2 fruit fly cellular contexts compared by ENCODE assay signal in the genomic region with DNA sequence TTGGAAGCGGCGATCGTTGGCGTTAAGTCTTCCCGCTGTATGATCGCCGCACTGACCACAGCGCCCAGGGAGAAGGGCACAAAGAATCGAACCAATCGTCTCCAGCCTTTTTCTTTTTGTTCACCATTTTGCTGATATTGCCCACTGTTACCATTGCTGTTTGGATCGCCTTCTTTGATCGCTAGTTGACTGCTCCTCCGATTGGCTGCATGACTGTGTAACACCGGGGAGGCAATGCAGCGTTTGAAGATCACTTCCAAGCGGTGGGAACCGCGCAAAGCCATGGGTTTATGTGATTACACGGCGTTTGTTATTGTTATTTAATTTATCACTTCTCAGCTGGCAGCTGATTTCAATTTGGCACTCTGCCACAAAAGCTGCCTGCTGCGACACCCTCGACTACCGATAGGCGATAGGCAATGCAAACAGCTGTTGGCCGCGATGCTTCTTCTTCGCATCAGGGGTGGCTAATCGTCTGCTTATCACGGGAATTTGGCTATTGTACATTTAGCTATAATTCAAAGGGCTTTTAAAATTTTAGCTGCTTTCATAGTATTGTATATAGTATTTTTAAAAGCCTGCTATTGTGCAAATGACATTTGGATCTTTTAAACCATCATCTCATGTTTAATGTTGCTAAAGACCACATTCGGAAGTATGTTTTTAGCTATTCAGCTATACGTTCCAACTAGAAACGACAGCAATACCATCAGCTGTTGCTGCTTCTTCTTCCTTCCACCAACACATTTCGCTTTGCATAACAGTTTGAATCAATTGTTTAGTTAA.
A peak's percentile ranks its signal among the peaks of the same experiment; 100 is the strongest.
TF ChIP-seq lines count a peak whose summit lies in the region.

A gene (minus strand): TSS at position 590 of the 786 bp plus-strand sequence.
A gene (plus strand): TSS at position 716 of the 786 bp plus-strand sequence.

TF ChIP-seq in whole organism, embryonic, 481 proteins besides CTCF, POLR2A, EP300 and RAD21 (continued from another document and continues in another):
- TF ChIP-seq CG3726 (GFP tag; IDR thresholded peaks at IDR 0.05; lab: Robert Waterston, UW) (0 out of 3 replicates have a peak, but pooled peaks have one; percentile 10), CG14860 (GFP tag; IDR thresholded peaks at IDR 0.05; lab: Robert Waterston, UW; ENCODE audit: partially characterized antibody) (0 out of 3 replicates have a peak, but pooled peaks have one; percentile 27), CG15601 (tag; optimal IDR thresholded peaks at IDR 0.05; lab: Kevin White, UChicago) (peak; percentile 93), Taf1 (GFP tag; IDR thresholded peaks at IDR 0.05; lab: Robert Waterston, UW) (peak; percentile 22; the same call in 1 of the 2 replicates), eve (GFP tag; optimal IDR thresholded peaks at IDR 0.05; lab: Kevin White, UChicago) (no peak), abd-A (tag; optimal IDR thresholded peaks at IDR 0.05; lab: Kevin White, UChicago) (no peak), CG33213 (GFP tag; optimal IDR thresholded peaks at IDR 0.05; lab: Kevin White, UChicago) (peak; percentile 18), caup (GFP tag; optimal IDR thresholded peaks at IDR 0.05; lab: Kevin White, UChicago; ENCODE audit: severe bottlenecking) (peak; percentile 39), corto (GFP tag; optimal IDR thresholded peaks at IDR 0.05; lab: Kevin White, UChicago) (no peak), ase (GFP tag; IDR thresholded peaks at IDR 0.05; lab: Robert Waterston, UW) (0 out of 3 replicates have a peak, but pooled peaks have one; percentile 10), Atf3 (GFP tag; optimal IDR thresholded peaks at IDR 0.05; lab: Kevin White, UChicago) (no peak), Atf-2 (GFP tag; optimal IDR thresholded peaks at IDR 0.05; lab: Kevin White, UChicago) (peak; percentile 4), Dek (tag; optimal IDR thresholded peaks at IDR 0.05; lab: Kevin White, UChicago) (peak; percentile 46), HLH54F (GFP tag; optimal IDR thresholded peaks at IDR 0.05; lab: Kevin White, UChicago) (peak; percentile 77), cwo (GFP tag; optimal IDR thresholded peaks at IDR 0.05; lab: Kevin White, UChicago) (no peak), CG11695 (GFP tag; IDR thresholded peaks at IDR 0.05; lab: Robert Waterston, UW) (no peak), Hand (GFP tag; optimal IDR thresholded peaks at IDR 0.05; lab: Kevin White, UChicago) (no peak), en (GFP tag; optimal IDR thresholded peaks at IDR 0.05; lab: Kevin White, UChicago) (no peak), CG12942 (GFP tag; optimal IDR thresholded peaks at IDR 0.05; lab: Kevin White, UChicago) (no peak), sr (GFP tag; IDR thresholded peaks at IDR 0.05; lab: Robert Waterston, UW) (no peak), CG2875 (GFP tag; optimal IDR thresholded peaks at IDR 0.05; lab: Kevin White, UChicago) (peak; percentile 5), CG31441 (GFP tag; IDR thresholded peaks at IDR 0.05; lab: Robert Waterston, UW) (no peak), Hr51 (GFP tag; optimal IDR thresholded peaks at IDR 0.05; lab: Kevin White, UChicago) (peak in 1 of 2 experiments; percentile 79), CG6654 (GFP tag; optimal IDR thresholded peaks at IDR 0.05; lab: Kevin White, UChicago) (no peak), Optix (GFP tag; IDR thresholded peaks at IDR 0.05; lab: Robert Waterston, UW) (no peak), Poxn (GFP tag; IDR thresholded peaks at IDR 0.05; lab: Robert Waterston, UW) (no peak), Dip3 (GFP tag; optimal IDR thresholded peaks at IDR 0.05; lab: Kevin White, UChicago) (peak; percentile 41), CG34422 (GFP tag; IDR thresholded peaks at IDR 0.05; lab: Robert Waterston, UW) (0 out of 3 replicates have a peak, but pooled peaks have one; percentile 21), CG15514 (GFP tag; optimal IDR thresholded peaks at IDR 0.05; lab: Kevin White, UChicago) (peak; percentile 67), CG15269 (tag; optimal IDR thresholded peaks at IDR 0.05; lab: Kevin White, UChicago) (no peak), CG2199 (GFP tag; IDR thresholded peaks at IDR 0.05; lab: Robert Waterston, UW) (0 out of 3 replicates have a peak, but pooled peaks have one; percentile 32), CG17359 (tag; optimal IDR thresholded peaks at IDR 0.05; lab: Kevin White, UChicago) (peak; percentile 42), sna (GFP tag; IDR thresholded peaks at IDR 0.05; lab: Robert Waterston, UW; ENCODE audit: partially characterized antibody) (no peak), hb (GFP tag; IDR thresholded peaks at IDR 0.05; lab: Robert Waterston, UW; ENCODE audit: partially characterized antibody) (no peak), tio (GFP tag; optimal IDR thresholded peaks at IDR 0.05; lab: Kevin White, UChicago) (peak; percentile 18), CG3838 (GFP tag; optimal IDR thresholded peaks at IDR 0.05; lab: Kevin White, UChicago) (no peak), CG17361 (GFP tag; IDR thresholded peaks at IDR 0.05; lab: Robert Waterston, UW) (no peak; the same call in 1 of the 3 replicates), ATbp (GFP tag; optimal IDR thresholded peaks at IDR 0.05; lab: Kevin White, UChicago) (no peak), HHEX (GFP tag; optimal IDR thresholded peaks at IDR 0.05; lab: Kevin White, UChicago) (no peak), CG17612 (GFP tag; IDR thresholded peaks at IDR 0.05; lab: Robert Waterston, UW) (no peak), CG12769 (tag; optimal IDR thresholded peaks at IDR 0.05; lab: Kevin White, UChicago) (peak; percentile 46), CG8281 (tag; optimal IDR thresholded peaks at IDR 0.05; lab: Kevin White, UChicago) (peak; percentile 1), CG13775 (GFP tag; optimal IDR thresholded peaks at IDR 0.05; lab: Kevin White, UChicago) (peak; percentile 62), E2f2 (GFP tag; IDR thresholded peaks at IDR 0.05; lab: Robert Waterston, UW) (peak; percentile 58), CG30403 (GFP tag; optimal IDR thresholded peaks at IDR 0.05; lab: Kevin White, UChicago) (peak; percentile 76), Mes4 (GFP tag; optimal IDR thresholded peaks at IDR 0.05; lab: Kevin White, UChicago) (peak; percentile 62), Rx (GFP tag; IDR thresholded peaks at IDR 0.05; lab: Robert Waterston, UW) (no peak), schlank (tag; optimal IDR thresholded peaks at IDR 0.05; lab: Kevin White, UChicago) (peak; percentile 31), dmrt99B (tag; optimal IDR thresholded peaks at IDR 0.05; lab: Kevin White, UChicago) (no peak), eyg (GFP tag; optimal IDR thresholded peaks at IDR 0.05; lab: Kevin White, UChicago) (peak; percentile 38), sima (GFP tag; optimal IDR thresholded peaks at IDR 0.05; lab: Kevin White, UChicago) (no peak), Ada2b (GFP tag; IDR thresholded peaks at IDR 0.05; lab: Robert Waterston, UW) (no peak), tx (GFP tag; optimal IDR thresholded peaks at IDR 0.05; lab: Kevin White, UChicago) (peak; percentile 56), sens-2 (GFP tag; IDR thresholded peaks at IDR 0.05; lab: Robert Waterston, UW) (no peak), CG12299 (tag; optimal IDR thresholded peaks at IDR 0.05; lab: Kevin White, UChicago) (no peak), CG17186 (GFP tag; optimal IDR thresholded peaks at IDR 0.05; lab: Kevin White, UChicago) (peak; percentile 35), pfk (GFP tag; optimal IDR thresholded peaks at IDR 0.05; lab: Kevin White, UChicago) (no peak), inv (GFP tag; IDR thresholded peaks at IDR 0.05; lab: Robert Waterston, UW; ENCODE audit: partially characterized antibody) (0 out of 2 replicates have a peak, but pooled peaks have one; percentile 20), NC2β (GFP tag; optimal IDR thresholded peaks at IDR 0.05; lab: Kevin White, UChicago) (peak; percentile 32)

TF ChIP-seq in whole organism, prepupa, 60 proteins besides CTCF, POLR2A, EP300 and RAD21 (continued from another document):
- TF ChIP-seq achi (GFP tag; optimal IDR thresholded peaks at IDR 0.05; lab: Kevin White, UChicago), result peak; percentile 16
